Fruit fly (Drosophila melanogaster) whole organism, embryonic: Measurements from ENCODE around the gene CG5968.

Experiments
- Adf1 ChIP-seq: fragments of 200-800 bp; sonication (Bioruptor generic); IDR thresholded peaks from 2 replicates; pipeline ENCODE4 v1.3.6; 2022; ENCODE audit warnings: missing biosample characterization, missing genetic modification characterization
- Bdp1 ChIP-seq: fragments of 200-800 bp; sonication (Bioruptor generic); optimal IDR thresholded peaks from 3 replicates; lab custom pipeline; 2016; ENCODE audit warnings: missing biosample characterization, missing genetic modification characterization
- CG10565 ChIP-seq: fragments of 200-800 bp; sonication (Bioruptor generic); optimal IDR thresholded peaks from 3 replicates; lab custom pipeline; 2016; ENCODE audit warnings: missing biosample characterization, mild to moderate bottlenecking, missing genetic modification characterization
- CG11247 ChIP-seq: fragments of 200-800 bp; sonication (Bioruptor generic); IDR thresholded peaks from 2 replicates; pipeline ENCODE4 v1.3.6; 2022; ENCODE audit warnings: missing biosample characterization, missing genetic modification characterization
- CG16863 ChIP-seq: fragments of 200-800 bp; sonication (Bioruptor generic); optimal IDR thresholded peaks from 3 replicates; lab custom pipeline; 2016; ENCODE audit warnings: missing biosample characterization, missing genetic modification characterization
- CG17359 ChIP-seq: fragments of 200-800 bp; sonication (Bioruptor generic); optimal IDR thresholded peaks from 3 replicates; lab custom pipeline; 2018; ENCODE audit warnings: missing biosample characterization, mild to moderate bottlenecking, missing genetic modification characterization, moderate library complexity
- CG17361 ChIP-seq: fragments of 200-800 bp; sonication (Bioruptor generic); IDR thresholded peaks from 3 replicates; pipeline ENCODE4 v1.3.6; 2022; ENCODE audit warnings: missing biosample characterization, missing genetic modification characterization
- CG1832 ChIP-seq: fragments of 200-800 bp; sonication (Bioruptor generic); optimal IDR thresholded peaks from 2 replicates; lab custom pipeline; 2017; ENCODE audit warnings: missing biosample characterization, mild to moderate bottlenecking, missing genetic modification characterization, inconsistent platforms
- CG30403 ChIP-seq: fragments of 200-800 bp; sonication (Bioruptor generic); optimal IDR thresholded peaks from 3 replicates; lab custom pipeline; 2016; ENCODE audit warnings: missing biosample characterization, missing genetic modification characterization
- CG30431 ChIP-seq: fragments of 200-800 bp; sonication (Bioruptor generic); optimal IDR thresholded peaks from 2 replicates; lab custom pipeline; 2017; ENCODE audit warnings: missing biosample characterization, missing genetic modification characterization
- CG3065 ChIP-seq: fragments of 200-800 bp; sonication (Bioruptor generic); optimal IDR thresholded peaks from 2 replicates; lab custom pipeline; 2016; ENCODE audit warnings: missing biosample characterization, missing genetic modification characterization
- CG3281 ChIP-seq: fragments of 200-800 bp; sonication (Bioruptor generic); optimal IDR thresholded peaks from 3 replicates; lab custom pipeline; 2017; ENCODE audit warnings: missing biosample characterization, mild to moderate bottlenecking, missing genetic modification characterization
- CG33557 ChIP-seq: fragments of 200-800 bp; sonication (Bioruptor generic); optimal IDR thresholded peaks from 2 replicates; lab custom pipeline; 2019; ENCODE audit warnings: missing biosample characterization, mild to moderate bottlenecking, missing genetic modification characterization, moderate library complexity
- CG3726 ChIP-seq: fragments of 200-800 bp; sonication (Bioruptor generic); IDR thresholded peaks from 3 replicates; pipeline ENCODE4, ENCODE4 v1.3.6; 2022; ENCODE audit warnings: missing biosample characterization, missing genetic modification characterization
- CG4404 ChIP-seq: fragments of 200-800 bp; sonication (Bioruptor generic); IDR thresholded peaks from 2 replicates; pipeline ENCODE4 v1.3.6; 2022; ENCODE audit warnings: missing biosample characterization, missing genetic modification characterization
- CG4730 ChIP-seq: fragments of 200-800 bp; sonication (Bioruptor generic); IDR thresholded peaks from 2 replicates; pipeline ENCODE4 v1.3.6; 2022; ENCODE audit warnings: missing biosample characterization, missing genetic modification characterization
- CG8478 ChIP-seq: fragments of >200 bp; optimal IDR thresholded peaks from 2 replicates; lab custom pipeline; 2018
- CoRest ChIP-seq: fragments of 200-800 bp; sonication (Bioruptor generic); optimal IDR thresholded peaks from 3 replicates; lab custom pipeline; 2018; ENCODE audit warnings: missing biosample characterization, mild to moderate bottlenecking, missing genetic modification characterization, moderate library complexity
- ERR ChIP-seq: fragments of 200-800 bp; sonication (Bioruptor generic); optimal IDR thresholded peaks from 2 replicates; lab custom pipeline; 2016; ENCODE audit warnings: missing biosample characterization, missing genetic modification characterization
- Ets97D ChIP-seq: fragments of 200-800 bp; sonication (Bioruptor generic); optimal IDR thresholded peaks from 3 replicates; lab custom pipeline; 2016; ENCODE audit warnings: missing biosample characterization, missing genetic modification characterization
- Gug ChIP-seq: fragments of 200-800 bp; sonication (Bioruptor generic); IDR thresholded peaks from 4 replicates; pipeline ENCODE4 v1.3.6; 2022; ENCODE audit warnings: missing biosample characterization, missing genetic modification characterization
- Hey ChIP-seq: fragments of 200-800 bp; sonication (Bioruptor generic); optimal IDR thresholded peaks from 3 replicates; lab custom pipeline; 2018; ENCODE audit warnings: missing biosample characterization, mild to moderate bottlenecking, missing genetic modification characterization
- HmgD ChIP-seq: fragments of 200-800 bp; sonication (Bioruptor generic); optimal IDR thresholded peaks from 3 replicates; lab custom pipeline; 2016; ENCODE audit warnings: missing biosample characterization, missing genetic modification characterization
- Hr3 ChIP-seq: fragments of 200-800 bp; sonication (Bioruptor generic); optimal IDR thresholded peaks from 3 replicates; lab custom pipeline; 2016; ENCODE audit warnings: missing biosample characterization, missing genetic modification characterization
- Med ChIP-seq: fragments of 200-800 bp; sonication (Bioruptor generic); peaks from one replicate; lab custom pipeline; 2016; ENCODE audit warnings: missing biosample characterization, missing genetic modification characterization, mild to moderate bottlenecking, inconsistent platforms, moderate library complexity
- Myb ChIP-seq: fragments of 200-800 bp; sonication (Bioruptor generic); optimal IDR thresholded peaks from 2 replicates; lab custom pipeline; 2016; ENCODE audit warnings: missing biosample characterization, missing genetic modification characterization
- NK7.1 ChIP-seq: fragments of 200-800 bp; sonication (Bioruptor generic); optimal IDR thresholded peaks from 3 replicates; lab custom pipeline; 2016; ENCODE audit warnings: missing biosample characterization, missing genetic modification characterization
- Side ChIP-seq: fragments of 200-800 bp; sonication (Bioruptor generic); optimal IDR thresholded peaks from 2 replicates; lab custom pipeline; 2016; ENCODE audit warnings: missing biosample characterization, missing genetic modification characterization
- Trl ChIP-seq, 3 experiments: fragments of >200 bp in 2 of 3; fragments of 200-800 bp in 1 of 3; sonication (Bioruptor generic) in 1 of 3; optimal IDR thresholded peaks; 2 replicates in 1 of 3; 3 replicates in 2 of 3; lab custom pipeline; 2016 to 2017; ENCODE audit warnings: missing biosample characterization in 1 of 3, missing genetic modification characterization in 1 of 3
- ara ChIP-seq: fragments of 200-800 bp; sonication (Bioruptor generic); IDR thresholded peaks from 2 replicates; pipeline ENCODE4 v1.3.6; 2022; ENCODE audit warnings: missing biosample characterization, missing genetic modification characterization
- ato ChIP-seq: fragments of 200-800 bp; sonication (Bioruptor generic); IDR thresholded peaks from 2 replicates; pipeline ENCODE4 v1.3.6; 2022; ENCODE audit warnings: missing biosample characterization, missing genetic modification characterization; ENCODE audit not compliant: partially characterized antibody
- br ChIP-seq: fragments of >200 bp; optimal IDR thresholded peaks from 2 replicates; lab custom pipeline; 2017
- ci ChIP-seq: fragments of 200-800 bp; sonication (Bioruptor generic); IDR thresholded peaks from 3 replicates; pipeline ENCODE4 v1.3.6; 2022; ENCODE audit warnings: missing biosample characterization, missing genetic modification characterization
- crc ChIP-seq: fragments of 200-800 bp; sonication (Bioruptor generic); optimal IDR thresholded peaks from 2 replicates; lab custom pipeline; 2016; ENCODE audit warnings: missing biosample characterization, missing genetic modification characterization
- da ChIP-seq: fragments of 200-800 bp; sonication (Bioruptor generic); optimal IDR thresholded peaks from 2 replicates; lab custom pipeline; 2016; ENCODE audit warnings: missing biosample characterization, missing genetic modification characterization
- disco-r ChIP-seq: fragments of 200-800 bp; sonication (Bioruptor generic); optimal IDR thresholded peaks from 2 replicates; lab custom pipeline; 2016; ENCODE audit warnings: missing biosample characterization, missing genetic modification characterization
- ems ChIP-seq: fragments of 200-800 bp; sonication (Bioruptor generic); optimal IDR thresholded peaks from 3 replicates; lab custom pipeline; 2016; ENCODE audit warnings: missing biosample characterization, missing genetic modification characterization
- en ChIP-seq: fragments of 200-800 bp; sonication (Bioruptor generic); optimal IDR thresholded peaks from 2 replicates; lab custom pipeline; 2016; ENCODE audit warnings: missing biosample characterization, missing genetic modification characterization
- h ChIP-seq: fragments of >200 bp; optimal IDR thresholded peaks from 2 replicates; lab custom pipeline; 2017
- hkb ChIP-seq, 2 experiments: fragments of 200-800 bp in 1 of 2; fragments of >200 bp in 1 of 2; sonication (Bioruptor generic) in 1 of 2; IDR thresholded peaks in 1 of 2; optimal IDR thresholded peaks in 1 of 2; 2 replicates each; pipeline versions ENCODE4 v1.3.6 to Lab custom; 2017 to 2022; ENCODE audit warnings: missing biosample characterization in 1 of 2, missing genetic modification characterization in 1 of 2
- jigr1 ChIP-seq: fragments of 200-800 bp; sonication (Bioruptor generic); IDR thresholded peaks from 3 replicates; pipeline ENCODE4 v1.3.6; 2022; ENCODE audit warnings: missing biosample characterization, missing genetic modification characterization
- mam ChIP-seq: fragments of 200-800 bp; sonication (Bioruptor generic); optimal IDR thresholded peaks from 3 replicates; lab custom pipeline; 2016; ENCODE audit warnings: missing biosample characterization, missing genetic modification characterization
- nau ChIP-seq: fragments of 200-800 bp; sonication (Bioruptor generic); optimal IDR thresholded peaks from 3 replicates; lab custom pipeline; 2017; ENCODE audit warnings: missing biosample characterization, mild to moderate bottlenecking, missing genetic modification characterization, missing genetic modification reagents
- nerfin-1 ChIP-seq: fragments of 200-800 bp; sonication (Bioruptor generic); optimal IDR thresholded peaks from 3 replicates; lab custom pipeline; 2019; ENCODE audit warnings: missing biosample characterization, mild to moderate bottlenecking, missing genetic modification characterization, moderate library complexity
- onecut ChIP-seq: fragments of 200-800 bp; sonication (Bioruptor generic); IDR thresholded peaks from 2 replicates; pipeline ENCODE4 v1.3.6; 2022; ENCODE audit warnings: missing biosample characterization, missing genetic modification characterization
- sens ChIP-seq: fragments of 200-800 bp; sonication (Bioruptor generic); peaks from one replicate; lab custom pipeline; 2016; ENCODE audit warnings: missing biosample characterization, missing genetic modification characterization
- so ChIP-seq: fragments of 200-800 bp; sonication (Bioruptor generic); IDR thresholded peaks from 3 replicates; pipeline ENCODE4 v1.3.6; 2022; ENCODE audit warnings: missing biosample characterization, missing genetic modification characterization
- tap ChIP-seq: fragments of 200-800 bp; optimal IDR thresholded peaks from 3 replicates; lab custom pipeline; 2019; ENCODE audit warnings: missing biosample characterization, mild to moderate bottlenecking, missing genetic modification characterization, moderate library complexity
- tio ChIP-seq: fragments of 200-800 bp; sonication (Bioruptor generic); optimal IDR thresholded peaks from 2 replicates; lab custom pipeline; 2017; ENCODE audit warnings: missing biosample characterization, missing genetic modification characterization, inconsistent platforms
- tup ChIP-seq: fragments of 200-800 bp; sonication (Bioruptor generic); optimal IDR thresholded peaks from 2 replicates; lab custom pipeline; 2016; ENCODE audit warnings: missing biosample characterization, mild to moderate bottlenecking, missing genetic modification characterization, moderate library complexity
- unpg ChIP-seq: fragments of 200-800 bp; sonication (Bioruptor generic); optimal IDR thresholded peaks from 3 replicates; lab custom pipeline; 2018; ENCODE audit warnings: missing biosample characterization, mild to moderate bottlenecking, missing genetic modification characterization, moderate library complexity
- vnd ChIP-seq: fragments of 200-800 bp; sonication (Bioruptor generic); IDR thresholded peaks from 3 replicates; pipeline ENCODE4 v1.3.6; 2022; ENCODE audit warnings: missing biosample characterization, missing genetic modification characterization; ENCODE audit not compliant: partially characterized antibody
- wek ChIP-seq: fragments of 200-800 bp; sonication (Bioruptor generic); optimal IDR thresholded peaks from 3 replicates; lab custom pipeline; 2018; ENCODE audit warnings: missing biosample characterization, mild to moderate bottlenecking, missing genetic modification characterization, moderate library complexity

The CG5968 gene

dm6 chr2L:16507682-16508269 lies 42.0 kb downstream of the CG5968 start (continued):
- TF ChIP-seq CG4730 (GFP tag; lab: Robert Waterston, UW) (no peak), unpg (GFP tag; lab: Kevin White, UChicago) (no peak), nerfin-1 (no peak), Adf1 (GFP tag; lab: Robert Waterston, UW) (no peak), CG16863 (GFP tag; lab: Kevin White, UChicago) (no peak), crc (GFP tag; lab: Kevin White, UChicago) (no peak), sens (GFP tag; lab: Kevin White, UChicago) (peak; percentile 64), mam (GFP tag; lab: Kevin White, UChicago) (no peak), tio (GFP tag; lab: Kevin White, UChicago) (no peak), Side (GFP tag; lab: Kevin White, UChicago) (no peak), CG3281 (GFP tag; lab: Kevin White, UChicago) (no peak), CG17359 (tag; lab: Kevin White, UChicago) (no peak), vnd (GFP tag; lab: Robert Waterston, UW) (peak; percentile 39; the same call in 1 of the 3 replicates), hkb (optimal IDR thresholded peaks at IDR 0.05; lab: Kevin White, UChicago) (no peak), hkb (GFP tag; IDR thresholded peaks at IDR 0.05; lab: Robert Waterston, UW) (no peak), CG33557 (no peak), Hey (no peak), CG30431 (GFP tag; lab: Kevin White, UChicago) (no peak), Ets97D (GFP tag; lab: Kevin White, UChicago) (peak; percentile 10), ERR (GFP tag; lab: Kevin White, UChicago) (no peak), HmgD (GFP tag; lab: Kevin White, UChicago) (no peak), Trl (optimal IDR thresholded peaks at IDR 0.05; lab: Kevin White, UChicago) (no peak), Trl (GFP tag; optimal IDR thresholded peaks at IDR 0.05; lab: Kevin White, UChicago) (no peak), nau (GFP tag; lab: Kevin White, UChicago) (no peak), CG3065 (GFP tag; lab: Kevin White, UChicago) (no peak), CG30403 (GFP tag; lab: Kevin White, UChicago) (no peak), en (GFP tag; lab: Kevin White, UChicago) (no peak), Gug (no peak), Med (peak; percentile 69), da (no peak), Bdp1 (no peak), ara (no peak), CG17361 (GFP tag; lab: Robert Waterston, UW) (no peak), CG8478 (lab: Kevin White, UChicago) (no peak), CoRest (tag; lab: Kevin White, UChicago) (no peak), wek (no peak), tup (GFP tag; lab: Kevin White, UChicago) (no peak), jigr1 (GFP tag; lab: Robert Waterston, UW) (no peak), so (GFP tag; lab: Robert Waterston, UW) (no peak), tap (no peak), CG1832 (GFP tag; lab: Kevin White, UChicago) (no peak), CG3726 (no peak), ato (GFP tag; lab: Robert Waterston, UW) (no peak), Hr3 (GFP tag; lab: Kevin White, UChicago) (no peak), ems (GFP tag; lab: Kevin White, UChicago) (no peak), CG10565 (GFP tag; lab: Kevin White, UChicago) (no peak), onecut (no peak), h (lab: Kevin White, UChicago) (no peak), br (no peak), CG4404 (no peak), disco-r (GFP tag; lab: Kevin White, UChicago) (no peak), ci (GFP tag; lab: Robert Waterston, UW) (no peak), CG11247 (GFP tag; lab: Robert Waterston, UW) (no peak), NK7.1 (GFP tag; lab: Kevin White, UChicago) (no peak), Myb (GFP tag; lab: Kevin White, UChicago) (peak; percentile 65)
